Worm (Caenorhabditis elegans) whole organism, mixed stage, embryonic: ENCODE results near the gene srh-38.
"Not testable (repeated sequence)": the region's sequence is repeated elsewhere in the genome, so short reads cannot be mapped to it uniquely, and the experiment has no call there.

Experiments
- lin-32 ChIP-seq: fragments of 200-800 bp; sonication (Bioruptor generic); optimal IDR thresholded peaks from 2 replicates; lab custom pipeline; 2018; ENCODE audit warnings: mild to moderate bottlenecking, missing genetic modification characterization, missing compliant biosample characterization
- nhr-237 ChIP-seq: fragments of 150-350 bp; optimal IDR thresholded peaks from 2 replicates; lab custom pipeline; 2014; ENCODE audit warnings: missing biosample characterization, missing genetic modification characterization
- nhr-76 ChIP-seq: sonication (generic microtip); optimal IDR thresholded peaks from 2 replicates; lab custom pipeline; 2017; ENCODE audit warnings: missing biosample characterization, missing genetic modification characterization
- unc-62 ChIP-seq: fragments of 150-350 bp; optimal IDR thresholded peaks from 2 replicates; lab custom pipeline; 2014; ENCODE audit warnings: missing biosample characterization, missing genetic modification reagents, missing genetic modification characterization
- zip-8 ChIP-seq: fragments of 150-350 bp; optimal IDR thresholded peaks from 2 replicates; lab custom pipeline; 2014; ENCODE audit warnings: missing biosample characterization, missing genetic modification characterization

DNA sequence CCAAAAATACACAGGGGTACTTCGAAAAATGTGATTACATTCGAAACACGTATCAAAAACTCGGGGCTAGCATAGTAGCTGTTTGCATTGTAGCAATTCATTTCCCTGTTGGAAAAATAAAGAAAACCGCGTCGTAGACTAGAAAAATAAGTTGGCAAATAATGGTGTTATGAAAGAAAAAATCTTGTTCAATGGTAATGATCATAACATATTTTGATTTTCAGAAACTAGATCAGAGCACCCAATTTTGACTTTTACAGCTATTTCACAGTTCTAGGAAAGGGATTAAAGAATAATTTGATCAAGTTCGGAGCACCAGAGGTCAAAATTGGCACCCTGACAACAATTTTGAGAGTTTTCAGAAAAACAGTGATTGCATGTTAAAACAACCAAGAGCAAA, 32.8 kb upstream of the srh-38 start, which contains the start of gene srh-248:
- not testable (repeated sequence) for TF ChIP-seq unc-62 (GFP tag; lab: Kevin White, UChicago); nhr-237 (tag; lab: Kevin White, UChicago); nhr-76 (tag; lab: Kevin White, UChicago); lin-32 (GFP tag; lab: Kevin White, UChicago); zip-8
